Worm (Caenorhabditis elegans): ENCODE data around the gene K09D9.14.

Gene K09D9.14

ce11 chrV:3976964-3977363, 44.7 kb downstream of the K09D9.14 start, which contains the start of gene str-83:
TSS of gene str-83 (plus strand) at chrV:3977264.
- TF ChIP-seq nhr-120 (GFP tag; IDR thresholded peaks at IDR 0.05) (no peak), fkh-3 (tag; optimal IDR thresholded peaks at IDR 0.05) (no peak), ama-1 (optimal IDR thresholded peaks at IDR 0.05) (no peak), ama-1 (GFP tag; optimal IDR thresholded peaks at IDR 0.05) (no peak), nfya-1 (tag; optimal IDR thresholded peaks at IDR 0.05; ENCODE audit: borderline replicate concordance, insufficient read depth) (no peak), cebp-2 (GFP tag; IDR thresholded peaks at IDR 0.05) (no peak), ceh-100 (GFP tag; IDR thresholded peaks at IDR 0.05) (no peak), lin-54 (GFP tag; optimal IDR thresholded peaks at IDR 0.05) (no peak), F10E7.11 (tag; optimal IDR thresholded peaks at IDR 0.05) (no peak), die-1 (tag; optimal IDR thresholded peaks at IDR 0.05) (no peak), B0019.2 (GFP tag; conservative IDR thresholded peaks at IDR 0.05) (no peak), snpc-3.4 (tag; optimal IDR thresholded peaks at IDR 0.05) (no peak), dpff-1 (tag; optimal IDR thresholded peaks at IDR 0.05) (no peak), K11D2.4 (GFP tag; IDR thresholded peaks at IDR 0.05) (no peak)

ce11 chrV:3974361-3974760, 47.3 kb downstream of the K09D9.14 start, which contains the start of gene str-82:
TSS of gene str-82 (plus strand) at chrV:3974661.
- TF ChIP-seq F37B4.10 (GFP tag; IDR thresholded peaks at IDR 0.05), result no peak
- TF ChIP-seq aptf-3 (GFP tag; IDR thresholded peaks at IDR 0.05), result no peak
- no peak for TF ChIP-seq athp-1 (tag; optimal IDR thresholded peaks at IDR 0.05)
- no peak for TF ChIP-seq hsf-1 (GFP tag; IDR thresholded peaks at IDR 0.05)
- no peak for TF ChIP-seq akir-1 (GFP tag; optimal IDR thresholded peaks at IDR 0.05)

- TF ChIP-seq nfya-2 (GFP tag; IDR thresholded peaks at IDR 0.05) (no peak), Y56A3A.18 (GFP tag; IDR thresholded peaks at IDR 0.05) (no peak)
Observed at ce11 chrV:3972846-3973245, 48.8 kb downstream of the K09D9.14 start, which contains the start of gene cyp-34A10. TSS of gene cyp-34A10 (minus strand) at chrV:3972991.

Measured in whole organism, young adult.